Worm (Caenorhabditis elegans) whole organism, L2 larva: ENCODE results near the gene Y49G5B.1.

ENCODE experiments used
- C34F6.9 ChIP-seq: fragments of 150-350 bp; optimal IDR thresholded peaks from 2 replicates; lab custom pipeline; 2014; ENCODE audit warnings: missing biosample characterization, missing genetic modification characterization
- F13H6.1 ChIP-seq: sonication (generic microtip); optimal IDR thresholded peaks from 2 replicates; lab custom pipeline; 2016; ENCODE audit warnings: missing genetic modification characterization, missing compliant biosample characterization
- R02D3.7 ChIP-seq: fragments of 150-350 bp; optimal IDR thresholded peaks from 2 replicates; lab custom pipeline; 2014; ENCODE audit warnings: missing biosample characterization, missing genetic modification characterization
- Y55F3AM.14 ChIP-seq: fragments of 200-800 bp; sonication (Bioruptor generic); optimal IDR thresholded peaks from 2 replicates; lab custom pipeline; 2018; ENCODE audit warnings: mild to moderate bottlenecking, missing genetic modification characterization, missing compliant biosample characterization
- ZK546.5 ChIP-seq: sonication (generic microtip); optimal IDR thresholded peaks from 2 replicates; lab custom pipeline; 2017; ENCODE audit warnings: missing biosample characterization, missing genetic modification characterization
- alr-1 ChIP-seq: fragments of 150-350 bp; optimal IDR thresholded peaks from 2 replicates; lab custom pipeline; 2014; ENCODE audit warnings: missing biosample characterization, missing genetic modification characterization
- aly-2 ChIP-seq: fragments of 150-350 bp; optimal IDR thresholded peaks from 2 replicates; lab custom pipeline; 2014; ENCODE audit warnings: missing biosample characterization, missing genetic modification characterization
- ama-1 ChIP-seq: fragments of 150-350 bp; optimal IDR thresholded peaks from 2 replicates; lab custom pipeline; 2018; ENCODE audit warnings: inconsistent platforms
- blmp-1 ChIP-seq: sonication (generic microtip); optimal IDR thresholded peaks from 2 replicates; lab custom pipeline; 2017; ENCODE audit warnings: missing genetic modification characterization, mild to moderate bottlenecking, missing compliant biosample characterization, antibody characterized with exemption, moderate library complexity; ENCODE audit not compliant: insufficient read depth
- ceh-16 ChIP-seq: fragments of 150-350 bp; optimal IDR thresholded peaks from 2 replicates; lab custom pipeline; 2014; ENCODE audit warnings: missing biosample characterization, missing genetic modification characterization
- ceh-82 ChIP-seq: fragments of 150-350 bp; optimal IDR thresholded peaks from 2 replicates; lab custom pipeline; 2014; ENCODE audit warnings: missing biosample characterization, missing genetic modification characterization
- crh-2 ChIP-seq: sonication (generic microtip); optimal IDR thresholded peaks from 2 replicates; lab custom pipeline; 2017; ENCODE audit warnings: missing biosample characterization, missing genetic modification characterization
- dmd-4 ChIP-seq: sonication (generic microtip); optimal IDR thresholded peaks from 2 replicates; lab custom pipeline; 2017; ENCODE audit warnings: missing biosample characterization, missing genetic modification characterization
- egl-27 ChIP-seq: sonication (generic microtip); optimal IDR thresholded peaks from 3 replicates; lab custom pipeline; 2017; ENCODE audit warnings: missing biosample characterization, missing genetic modification reagents, missing genetic modification characterization
- elt-1 ChIP-seq: fragments of 150-350 bp; optimal IDR thresholded peaks from 2 replicates; lab custom pipeline; 2014; ENCODE audit warnings: missing biosample characterization, missing genetic modification characterization
- fos-1 ChIP-seq: fragments of 150-350 bp; optimal IDR thresholded peaks from 2 replicates; lab custom pipeline; 2014; ENCODE audit warnings: missing biosample characterization, missing genetic modification characterization
- gmeb-1 ChIP-seq: fragments of 150-350 bp; optimal IDR thresholded peaks from 2 replicates; lab custom pipeline; 2014; ENCODE audit warnings: missing biosample characterization, missing genetic modification characterization
- lin-11 ChIP-seq: fragments of 150-350 bp; sonication (generic microtip); optimal IDR thresholded peaks from 2 replicates; lab custom pipeline; 2014; ENCODE audit warnings: missing biosample characterization, missing genetic modification characterization, inconsistent platforms, mixed read lengths
- lin-39 ChIP-seq: fragments of 150-350 bp; optimal IDR thresholded peaks from 2 replicates; lab custom pipeline; 2014; ENCODE audit warnings: missing biosample characterization, missing genetic modification reagents, missing genetic modification characterization
- lsy-2 ChIP-seq, 2 experiments: fragments of 150-350 bp in 1 of 2; sonication (generic microtip) in 1 of 2; optimal IDR thresholded peaks; 2 replicates each; lab custom pipeline; 2014 to 2017; ENCODE audit warnings: missing biosample characterization in 2 of 2, missing genetic modification characterization in 2 of 2
- mab-5 ChIP-seq: fragments of 150-350 bp; optimal IDR thresholded peaks from 2 replicates; lab custom pipeline; 2014; ENCODE audit warnings: missing biosample characterization, missing genetic modification characterization
- mdl-1 ChIP-seq, 2 experiments: fragments of 150-350 bp in 1 of 2; sonication (generic microtip) in 1 of 2; optimal IDR thresholded peaks; 2 replicates each; lab custom pipeline; 2017; ENCODE audit warnings: missing biosample characterization in 2 of 2, missing genetic modification characterization in 2 of 2
- nhr-10 ChIP-seq: sonication (generic microtip); optimal IDR thresholded peaks from 2 replicates; lab custom pipeline; 2017; ENCODE audit warnings: missing biosample characterization, missing genetic modification characterization
- nhr-12 ChIP-seq: fragments of 150-350 bp; optimal IDR thresholded peaks from 2 replicates; lab custom pipeline; 2014; ENCODE audit warnings: missing biosample characterization, missing genetic modification characterization
- nhr-129 ChIP-seq: fragments of 150-350 bp; optimal IDR thresholded peaks from 2 replicates; lab custom pipeline; 2014; ENCODE audit warnings: missing biosample characterization, missing genetic modification characterization
- nhr-21 ChIP-seq: fragments of 150-350 bp; optimal IDR thresholded peaks from 2 replicates; lab custom pipeline; 2014; ENCODE audit warnings: missing biosample characterization, missing genetic modification characterization
- nhr-23 ChIP-seq: fragments of 150-350 bp; optimal IDR thresholded peaks from 2 replicates; lab custom pipeline; 2014; ENCODE audit warnings: missing biosample characterization, missing genetic modification reagents, missing genetic modification characterization
- nhr-237 ChIP-seq: fragments of 150-350 bp; optimal IDR thresholded peaks from 2 replicates; lab custom pipeline; 2014; ENCODE audit warnings: missing biosample characterization, missing genetic modification characterization
- nhr-25 ChIP-seq: fragments of 150-350 bp; sonication (generic microtip); optimal IDR thresholded peaks from 3 replicates; lab custom pipeline; 2014; ENCODE audit warnings: missing biosample characterization, missing genetic modification characterization
- nhr-6 ChIP-seq: fragments of 150-350 bp; optimal IDR thresholded peaks from 2 replicates; lab custom pipeline; 2014; ENCODE audit warnings: missing biosample characterization, missing genetic modification characterization
- nhr-77 ChIP-seq: fragments of 150-350 bp; optimal IDR thresholded peaks from 2 replicates; lab custom pipeline; 2014; ENCODE audit warnings: missing biosample characterization, missing genetic modification characterization
- peb-1 ChIP-seq: fragments of 150-350 bp; optimal IDR thresholded peaks from 2 replicates; lab custom pipeline; 2014; ENCODE audit warnings: missing biosample characterization, missing genetic modification characterization
- sem-4 ChIP-seq: fragments of 150-350 bp; optimal IDR thresholded peaks from 2 replicates; lab custom pipeline; 2014; ENCODE audit warnings: missing biosample characterization, missing genetic modification reagents, missing genetic modification characterization
- skn-1 ChIP-seq: sonication (generic microtip); optimal IDR thresholded peaks from 2 replicates; lab custom pipeline; 2017; ENCODE audit warnings: missing biosample characterization, missing genetic modification characterization
- sma-9 ChIP-seq, 2 experiments: fragments of 150-350 bp in 1 of 2; sonication (generic microtip) in 1 of 2; optimal IDR thresholded peaks; 2 replicates each; lab custom pipeline; 2014 to 2016; ENCODE audit warnings: missing genetic modification characterization in 2 of 2, mild to moderate bottlenecking in 1 of 2, missing biosample characterization in 1 of 2, missing compliant biosample characterization in 1 of 2, missing genetic modification reagents in 1 of 2, moderate library complexity in 1 of 2
- snpc-4 ChIP-seq: fragments of 150-350 bp; optimal IDR thresholded peaks from 2 replicates; lab custom pipeline; 2014; ENCODE audit warnings: missing biosample characterization, missing genetic modification characterization
- unc-39 ChIP-seq: fragments of 150-350 bp; optimal IDR thresholded peaks from 2 replicates; lab custom pipeline; 2014; ENCODE audit warnings: missing biosample characterization, missing genetic modification characterization
- unc-55 ChIP-seq: fragments of 150-350 bp; sonication (generic microtip); optimal IDR thresholded peaks from 3 replicates; lab custom pipeline; 2014; ENCODE audit warnings: missing biosample characterization, missing genetic modification reagents, missing genetic modification characterization
- ztf-11 ChIP-seq: sonication (generic microtip); optimal IDR thresholded peaks from 2 replicates; lab custom pipeline; 2017; ENCODE audit warnings: missing biosample characterization, missing genetic modification characterization

The Y49G5B.1 gene

ce11 chrV:5239903-5240302 lies 16.7 kb downstream of the Y49G5B.1 start, which contains the start of gene B0238.15:
Gene B0238.15, plus strand, starts transcription at chrV:5240203.
- TF ChIP-seq elt-1 = no peak
- TF ChIP-seq alr-1 = no peak
- TF ChIP-seq gmeb-1 (tag; lab: Kevin White, UChicago) = no peak
- no peak for TF ChIP-seq unc-39 (tag; lab: Kevin White, UChicago)
- TF ChIP-seq nhr-12 (tag; lab: Kevin White, UChicago) = no peak
- TF ChIP-seq unc-55 (GFP tag; lab: Kevin White, UChicago) = no peak
- TF ChIP-seq ceh-16 = no peak
- TF ChIP-seq mab-5 (tag; lab: Kevin White, UChicago) = no peak
- TF ChIP-seq ama-1 (lab: Kevin White, UChicago) = no peak
- no peak for TF ChIP-seq Y55F3AM.14
- no peak for TF ChIP-seq nhr-77 (tag; lab: Kevin White, UChicago)
- TF ChIP-seq aly-2 (tag; lab: Kevin White, UChicago) = no peak
- TF ChIP-seq nhr-25 (tag; lab: Kevin White, UChicago) = no peak
- no peak for TF ChIP-seq ztf-11 (tag; lab: Kevin White, UChicago)
- TF ChIP-seq mdl-1 (tag; optimal IDR thresholded peaks at IDR 0.05; lab: Kevin White, UChicago) = no peak

DNA sequence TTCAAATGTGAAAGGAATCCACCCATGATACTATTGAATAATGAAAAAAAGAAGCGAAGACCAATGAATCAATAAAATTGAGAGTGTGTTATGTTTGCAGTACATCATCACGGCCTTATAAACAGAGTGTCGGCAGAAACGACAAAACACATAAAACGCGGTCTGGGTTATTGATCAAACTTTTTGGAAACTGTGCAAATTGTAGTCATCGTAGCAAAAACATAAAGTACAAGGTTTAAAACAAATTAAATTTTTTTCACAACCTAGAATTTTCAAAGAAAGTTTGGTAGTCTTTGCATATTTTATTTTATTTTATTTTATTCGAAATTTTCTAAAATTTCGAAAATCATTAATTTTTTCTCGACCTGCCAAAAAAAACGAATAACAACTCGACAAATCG lies 19.9 kb downstream of the Y49G5B.1 start, which contains the start of gene cest-35.1:
Gene cest-35.1, minus strand, starts transcription at position 101 of the 400 bp plus-strand sequence.
- TF ChIP-seq C34F6.9 (tag; lab: Kevin White, UChicago) (no peak), nhr-237 (tag; lab: Kevin White, UChicago) (no peak), R02D3.7 (no peak), lin-11 (no peak), nhr-21 (no peak), egl-27 (tag; lab: Kevin White, UChicago) (no peak), nhr-10 (tag; lab: Kevin White, UChicago) (no peak), F13H6.1 (no peak)

ce11 chrV:5252016-5252415 lies 28.8 kb downstream of the Y49G5B.1 start, which contains the start of gene srt-68:
Gene srt-68, minus strand, starts transcription at chrV:5252116.
- no peak for TF ChIP-seq aly-2 (tag; lab: Kevin White, UChicago)
- no peak for TF ChIP-seq egl-27 (tag; lab: Kevin White, UChicago)
- no peak for TF ChIP-seq mab-5 (tag; lab: Kevin White, UChicago)
- no peak for TF ChIP-seq nhr-6 (tag; lab: Kevin White, UChicago)
- no peak for TF ChIP-seq F13H6.1
- TF ChIP-seq unc-55 (GFP tag; lab: Kevin White, UChicago) = no peak
- no peak for TF ChIP-seq nhr-23 (tag; lab: Kevin White, UChicago)
- TF ChIP-seq ceh-82 (tag; lab: Kevin White, UChicago) = no peak
- no peak for TF ChIP-seq lin-11
- no peak for TF ChIP-seq dmd-4 (tag; lab: Kevin White, UChicago)
- no peak for TF ChIP-seq nhr-10 (tag; lab: Kevin White, UChicago)
- TF ChIP-seq ZK546.5 = no peak
- no peak for TF ChIP-seq sem-4 (tag; lab: Kevin White, UChicago)
- no peak for TF ChIP-seq C34F6.9 (tag; lab: Kevin White, UChicago)
- TF ChIP-seq R02D3.7 = no peak
- no peak for TF ChIP-seq unc-39 (tag; lab: Kevin White, UChicago)
- no peak for TF ChIP-seq nhr-21
- TF ChIP-seq lsy-2 (tag; optimal IDR thresholded peaks at IDR 0.05; lab: Kevin White, UChicago) = no peak
- TF ChIP-seq, all 48 proteins: peak for 0

DNA sequence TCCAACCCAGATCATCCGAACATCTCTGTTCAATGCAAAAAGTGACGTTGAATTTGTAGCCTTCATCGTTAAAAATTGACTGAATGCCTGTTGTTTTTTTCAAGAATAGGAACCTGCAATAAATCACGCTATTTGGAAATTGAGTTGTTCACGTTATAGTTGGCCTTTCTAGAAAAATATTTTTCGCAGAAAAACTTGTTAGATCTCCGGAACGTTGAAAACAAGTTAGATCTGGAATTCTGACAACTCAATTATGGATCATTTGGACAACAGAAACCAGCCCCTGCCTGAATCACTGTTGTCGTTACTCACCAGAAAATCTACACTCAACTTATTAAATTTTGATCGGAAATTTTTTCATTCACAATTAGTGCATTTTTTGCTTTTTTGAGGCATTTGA lies 34.2 kb downstream of the Y49G5B.1 start, which contains the start of gene srt-67:
Gene srt-67, minus strand, starts transcription at position 101 of the 400 bp plus-strand sequence.
- TF ChIP-seq lin-39 (tag; lab: Kevin White, UChicago) (no peak), crh-2 (no peak), sem-4 (tag; lab: Kevin White, UChicago) (no peak), sma-9 (GFP tag; optimal IDR thresholded peaks at IDR 0.05; lab: Kevin White, UChicago) (no peak), sma-9 (tag; optimal IDR thresholded peaks at IDR 0.05; lab: Kevin White, UChicago) (no peak), dmd-4 (tag; lab: Kevin White, UChicago) (no peak), nhr-21 (no peak), ceh-82 (tag; lab: Kevin White, UChicago) (no peak), R02D3.7 (no peak), snpc-4 (tag; lab: Kevin White, UChicago) (no peak), nhr-129 (tag; lab: Kevin White, UChicago) (no peak)
- TF ChIP-seq, all 48 proteins: peak for 0

- TF ChIP-seq blmp-1 (tag; lab: Kevin White, UChicago) = no peak
- TF ChIP-seq ceh-16 = no peak
- no peak for TF ChIP-seq elt-1
- TF ChIP-seq peb-1 (tag; lab: Kevin White, UChicago) = no peak
- TF ChIP-seq fos-1 (tag; lab: Kevin White, UChicago) = no peak
- TF ChIP-seq nhr-129 (tag; lab: Kevin White, UChicago) = no peak
- no peak for TF ChIP-seq crh-2
- TF ChIP-seq nhr-12 (tag; lab: Kevin White, UChicago) = no peak
- no peak for TF ChIP-seq alr-1
- no peak for TF ChIP-seq nhr-6 (tag; lab: Kevin White, UChicago)
- TF ChIP-seq skn-1 (tag; lab: Kevin White, UChicago) = no peak
These were observed 36.3 kb downstream of the Y49G5B.1 start, which contains the start of gene srt-70 for ce11 chrV:5259448-5259847. Gene srt-70, minus strand, starts transcription at chrV:5259548.
